Worm (Caenorhabditis elegans): ENCODE results near the gene aff-1.

DNA sequence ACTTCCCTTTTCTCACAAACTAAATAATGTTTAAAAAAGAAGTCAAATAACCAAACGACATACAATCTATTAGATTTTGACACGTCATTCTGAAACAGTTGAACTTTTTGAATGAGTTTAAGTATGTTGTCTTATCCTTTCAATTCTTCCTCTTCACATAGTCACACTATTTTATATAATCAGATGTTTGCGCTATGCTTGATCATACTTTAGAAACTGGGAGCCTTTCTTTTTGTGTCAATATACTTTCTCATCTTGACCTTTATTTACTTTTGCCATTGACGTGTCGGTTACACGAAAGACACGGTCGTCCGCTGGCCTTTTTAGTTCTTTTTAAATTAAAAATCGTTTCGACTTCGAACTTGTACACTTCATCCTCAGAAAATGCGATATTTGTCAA is 11.6 kb downstream of the aff-1 start, which contains the start of gene C04A2.15:
- TF ChIP-seq lin-15B (tag; optimal IDR thresholded peaks at IDR 0.05) (no peak), unc-39 (tag; optimal IDR thresholded peaks at IDR 0.05) (no peak), R02D3.7 (tag; optimal IDR thresholded peaks at IDR 0.05) (no peak), pqm-1 (tag; optimal IDR thresholded peaks at IDR 0.05) (no peak), pha-4 (tag; optimal IDR thresholded peaks at IDR 0.05) (peak; percentile 93), jun-1 (tag; optimal IDR thresholded peaks at IDR 0.05) (no peak), nhr-76 (tag; optimal IDR thresholded peaks at IDR 0.05) (no peak), fkh-10 (GFP tag; optimal IDR thresholded peaks at IDR 0.05) (no peak), nfya-1 (tag; optimal IDR thresholded peaks at IDR 0.05; ENCODE audit: insufficient read depth) (no peak), elt-1 (tag; optimal IDR thresholded peaks at IDR 0.05) (no peak), zag-1 (tag; optimal IDR thresholded peaks at IDR 0.05) (no peak), nhr-237 (tag; optimal IDR thresholded peaks at IDR 0.05) (no peak)

All from whole organism, L3 larva.